Fruit fly (Drosophila melanogaster) whole organism, embryonic: ENCODE measurements around the gene Sgs5bis.
A peak's percentile ranks its signal among the peaks of the same experiment; 100 is the strongest.

Source experiments
- Atf-2 ChIP-seq: fragments of 200-800 bp; sonication (Bioruptor generic); optimal IDR thresholded peaks from 2 replicates; lab custom pipeline; 2016; ENCODE audit warnings: missing biosample characterization, missing genetic modification characterization
- Atf3 ChIP-seq: fragments of 200-800 bp; sonication (Bioruptor generic); optimal IDR thresholded peaks from 3 replicates; lab custom pipeline; 2016; ENCODE audit warnings: missing biosample characterization, missing genetic modification characterization
- BtbVII ChIP-seq: fragments of 200-800 bp; sonication (Bioruptor generic); optimal IDR thresholded peaks from 3 replicates; lab custom pipeline; 2017; ENCODE audit warnings: missing biosample characterization, mild to moderate bottlenecking, missing genetic modification characterization
- CG10431 ChIP-seq: fragments of 200-800 bp; sonication (Bioruptor generic); optimal IDR thresholded peaks from 3 replicates; lab custom pipeline; 2018; ENCODE audit warnings: missing biosample characterization, mild to moderate bottlenecking, missing genetic modification characterization
- CG10543 ChIP-seq: fragments of 200-800 bp; sonication (Bioruptor generic); optimal IDR thresholded peaks from 3 replicates; lab custom pipeline; 2017; ENCODE audit warnings: missing biosample characterization, mild to moderate bottlenecking, missing genetic modification characterization, moderate library complexity
- CG12659 ChIP-seq: fragments of 200-800 bp; sonication (Bioruptor generic); optimal IDR thresholded peaks from 3 replicates; lab custom pipeline; 2017; ENCODE audit warnings: mild to moderate bottlenecking, missing biosample characterization, missing genetic modification reagents, missing genetic modification characterization
- CG14710 ChIP-seq: fragments of 200-800 bp; sonication (Bioruptor generic); optimal IDR thresholded peaks from 3 replicates; lab custom pipeline; 2019; ENCODE audit warnings: missing biosample characterization, mild to moderate bottlenecking, missing genetic modification characterization, moderate library complexity
- CG15479 ChIP-seq: fragments of 200-800 bp; sonication (Bioruptor generic); optimal IDR thresholded peaks from 3 replicates; lab custom pipeline; 2019; ENCODE audit warnings: missing biosample characterization, mild to moderate bottlenecking, missing genetic modification characterization, moderate library complexity
- CG16815 ChIP-seq: fragments of 200-800 bp; sonication (Bioruptor generic); optimal IDR thresholded peaks from 3 replicates; lab custom pipeline; 2017; ENCODE audit warnings: missing biosample characterization, mild to moderate bottlenecking, missing genetic modification characterization
- CG1832 ChIP-seq: fragments of 200-800 bp; sonication (Bioruptor generic); optimal IDR thresholded peaks from 2 replicates; lab custom pipeline; 2017; ENCODE audit warnings: missing biosample characterization, mild to moderate bottlenecking, missing genetic modification characterization, inconsistent platforms
- CG2120 ChIP-seq: fragments of 200-800 bp; sonication (Bioruptor generic); optimal IDR thresholded peaks from 3 replicates; lab custom pipeline; 2016; ENCODE audit warnings: missing biosample characterization, missing genetic modification characterization
- CG3281 ChIP-seq: fragments of 200-800 bp; sonication (Bioruptor generic); optimal IDR thresholded peaks from 3 replicates; lab custom pipeline; 2017; ENCODE audit warnings: missing biosample characterization, mild to moderate bottlenecking, missing genetic modification characterization
- CG34422 ChIP-seq: fragments of 200-800 bp; sonication (Bioruptor generic); IDR thresholded peaks from 3 replicates; pipeline ENCODE4 v1.3.6; 2022; ENCODE audit warnings: missing biosample characterization, missing genetic modification characterization
- CG4854 ChIP-seq: fragments of 200-800 bp; sonication (Bioruptor generic); optimal IDR thresholded peaks from 2 replicates; lab custom pipeline; 2016; ENCODE audit warnings: missing biosample characterization, missing genetic modification characterization, inconsistent platforms
- CG5180 ChIP-seq: fragments of 200-800 bp; sonication (Bioruptor generic); optimal IDR thresholded peaks from 3 replicates; lab custom pipeline; 2017; ENCODE audit warnings: missing biosample characterization, missing genetic modification characterization, mild to moderate bottlenecking, moderate library complexity, missing genetic modification reagents
- CG6272 ChIP-seq: fragments of 200-800 bp; sonication (Bioruptor generic); IDR thresholded peaks from 2 replicates; pipeline ENCODE4 v1.3.6; 2022; ENCODE audit warnings: missing biosample characterization, missing genetic modification characterization
- CG9876 ChIP-seq: fragments of 200-800 bp; sonication (Bioruptor generic); optimal IDR thresholded peaks from 2 replicates; lab custom pipeline; 2016; ENCODE audit warnings: missing biosample characterization, missing genetic modification characterization
- Ets65A ChIP-seq: fragments of 200-800 bp; sonication (Bioruptor generic); peaks from one replicate; lab custom pipeline; 2016; ENCODE audit warnings: missing biosample characterization, missing genetic modification characterization
- H15 ChIP-seq: fragments of 200-800 bp; sonication (Bioruptor generic); IDR thresholded peaks from 3 replicates; pipeline ENCODE4 v1.3.6; 2022; ENCODE audit warnings: missing biosample characterization, missing genetic modification characterization
- H2.0 ChIP-seq: fragments of 200-800 bp; sonication (Bioruptor generic); IDR thresholded peaks from 2 replicates; pipeline ENCODE4 v1.3.6; 2022; ENCODE audit warnings: missing biosample characterization, missing genetic modification characterization
- Hmx ChIP-seq: fragments of 200-800 bp; sonication (Bioruptor generic); optimal IDR thresholded peaks from 2 replicates; lab custom pipeline; 2016; ENCODE audit warnings: missing biosample characterization, missing genetic modification characterization
- Jarid2 ChIP-seq: fragments of 200-800 bp; sonication (Bioruptor generic); optimal IDR thresholded peaks from 3 replicates; lab custom pipeline; 2017; ENCODE audit warnings: mild to moderate bottlenecking, missing biosample characterization, missing genetic modification reagents, missing genetic modification characterization
- Lhr ChIP-seq: fragments of 200-800 bp; sonication (Bioruptor generic); optimal IDR thresholded peaks from 3 replicates; lab custom pipeline; 2017; ENCODE audit warnings: mild to moderate bottlenecking, missing biosample characterization, missing genetic modification reagents, missing genetic modification characterization
- Meics ChIP-seq: fragments of 200-800 bp; sonication (Bioruptor generic); optimal IDR thresholded peaks from 2 replicates; lab custom pipeline; 2017; ENCODE audit warnings: missing biosample characterization, mild to moderate bottlenecking, missing genetic modification characterization
- Mrtf ChIP-seq: fragments of 200-800 bp; sonication (Bioruptor generic); IDR thresholded peaks from 3 replicates; pipeline ENCODE4 v1.3.6; 2022; ENCODE audit warnings: missing biosample characterization, missing genetic modification characterization
- Nf-YB ChIP-seq: fragments of 200-800 bp; sonication (Bioruptor generic); optimal IDR thresholded peaks from 3 replicates; lab custom pipeline; 2019; ENCODE audit warnings: missing biosample characterization, mild to moderate bottlenecking, missing genetic modification characterization, moderate library complexity
- Oaz ChIP-seq: fragments of 200-800 bp; sonication (Bioruptor generic); IDR thresholded peaks from 2 replicates; pipeline ENCODE4 v1.3.6; 2022; ENCODE audit warnings: missing biosample characterization, missing genetic modification characterization
- Opbp ChIP-seq: fragments of 200-800 bp; sonication (Bioruptor generic); IDR thresholded peaks from 3 replicates; pipeline ENCODE4 v1.3.6; 2022; ENCODE audit warnings: missing biosample characterization, missing genetic modification characterization; ENCODE audit not compliant: partially characterized antibody
- ac ChIP-seq: fragments of 200-800 bp; sonication (Bioruptor generic); optimal IDR thresholded peaks from 3 replicates; lab custom pipeline; 2017; ENCODE audit warnings: missing biosample characterization, mild to moderate bottlenecking, missing genetic modification characterization
- aop ChIP-seq: fragments of 200-800 bp; sonication (Bioruptor generic); IDR thresholded peaks from 2 replicates; pipeline ENCODE4 v1.3.6; 2022; ENCODE audit warnings: missing biosample characterization, missing genetic modification characterization
- ash1 ChIP-seq: fragments of 200-800 bp; sonication (Bioruptor generic); optimal IDR thresholded peaks from 2 replicates; lab custom pipeline; 2018; ENCODE audit warnings: missing biosample characterization, mild to moderate bottlenecking, missing genetic modification characterization
- bbx ChIP-seq: fragments of 200-800 bp; sonication (Bioruptor generic); IDR thresholded peaks from 2 replicates; pipeline ENCODE4 v1.3.6; 2022; ENCODE audit warnings: missing biosample characterization, missing genetic modification characterization; ENCODE audit not compliant: partially characterized antibody
- cato ChIP-seq: fragments of 200-800 bp; sonication (Bioruptor generic); optimal IDR thresholded peaks from 2 replicates; lab custom pipeline; 2016; ENCODE audit warnings: missing biosample characterization, missing genetic modification characterization, borderline replicate concordance
- chinmo ChIP-seq: fragments of 200-800 bp; sonication (Bioruptor generic); IDR thresholded peaks from 4 replicates; pipeline ENCODE4 v1.3.6; 2022; ENCODE audit warnings: missing biosample characterization, missing genetic modification characterization; ENCODE audit not compliant: partially characterized antibody
- chm ChIP-seq: fragments of 200-800 bp; sonication (Bioruptor generic); IDR thresholded peaks from 2 replicates; pipeline ENCODE4 v1.3.6; 2022; ENCODE audit warnings: missing biosample characterization, missing genetic modification characterization
- crc ChIP-seq: fragments of 200-800 bp; sonication (Bioruptor generic); optimal IDR thresholded peaks from 2 replicates; lab custom pipeline; 2016; ENCODE audit warnings: missing biosample characterization, missing genetic modification characterization
- en ChIP-seq: fragments of 200-800 bp; sonication (Bioruptor generic); optimal IDR thresholded peaks from 2 replicates; lab custom pipeline; 2016; ENCODE audit warnings: missing biosample characterization, missing genetic modification characterization
- esg ChIP-seq: fragments of 200-800 bp; sonication (Bioruptor generic); conservative IDR thresholded peaks from 2 replicates; pipeline ENCODE4 v1.3.6; 2022; ENCODE audit warnings: missing biosample characterization, missing genetic modification characterization
- eve ChIP-seq, 2 experiments: fragments of >200 bp; optimal IDR thresholded peaks; 2 replicates each; lab custom pipeline; 2017; ENCODE audit warnings: missing biosample characterization in 2 of 2, missing genetic modification characterization in 2 of 2
- gsb-n ChIP-seq: fragments of 200-800 bp; sonication (Bioruptor generic); optimal IDR thresholded peaks from 3 replicates; lab custom pipeline; 2018; ENCODE audit warnings: missing biosample characterization, mild to moderate bottlenecking, missing genetic modification characterization
- hth ChIP-seq: fragments of >200 bp; optimal IDR thresholded peaks from 2 replicates; lab custom pipeline; 2017; ENCODE audit warnings: inconsistent platforms
- jigr1 ChIP-seq: fragments of 200-800 bp; sonication (Bioruptor generic); IDR thresholded peaks from 3 replicates; pipeline ENCODE4 v1.3.6; 2022; ENCODE audit warnings: missing biosample characterization, missing genetic modification characterization
- kah ChIP-seq: fragments of 200-800 bp; sonication (Bioruptor generic); optimal IDR thresholded peaks from 2 replicates; lab custom pipeline; 2018; ENCODE audit warnings: missing biosample characterization, mild to moderate bottlenecking, missing genetic modification characterization
- maf-S ChIP-seq: fragments of 200-800 bp; sonication (Bioruptor generic); optimal IDR thresholded peaks from 2 replicates; lab custom pipeline; 2016; ENCODE audit warnings: missing biosample characterization, missing genetic modification characterization
- otp ChIP-seq: fragments of 200-800 bp; sonication (Bioruptor generic); IDR thresholded peaks from 3 replicates; pipeline ENCODE4, ENCODE4 v1.3.6; 2022; ENCODE audit warnings: missing biosample characterization, missing genetic modification characterization
- prd ChIP-seq, 3 experiments: fragments of >200 bp in 2 of 3; fragments of 200-800 bp in 1 of 3; sonication (Bioruptor generic) in 1 of 3; optimal IDR thresholded peaks in 2 of 3; IDR thresholded peaks in 1 of 3; 2 replicates in 2 of 3; 3 replicates in 1 of 3; pipeline versions ENCODE4 v1.3.6 to Lab custom; 2017 to 2022; ENCODE audit warnings: missing biosample characterization in 1 of 3, missing genetic modification characterization in 1 of 3
- sqz ChIP-seq: fragments of 200-800 bp; sonication (Bioruptor generic); optimal IDR thresholded peaks from 3 replicates; lab custom pipeline; 2018; ENCODE audit warnings: missing biosample characterization, mild to moderate bottlenecking, missing genetic modification characterization
- tin ChIP-seq: fragments of 200-800 bp; sonication (Bioruptor generic); optimal IDR thresholded peaks from 3 replicates; lab custom pipeline; 2016; ENCODE audit warnings: missing biosample characterization, missing genetic modification characterization
- tio ChIP-seq: fragments of 200-800 bp; sonication (Bioruptor generic); optimal IDR thresholded peaks from 2 replicates; lab custom pipeline; 2017; ENCODE audit warnings: missing biosample characterization, missing genetic modification characterization, inconsistent platforms
- tx ChIP-seq: fragments of 200-800 bp; sonication (Bioruptor generic); optimal IDR thresholded peaks from 2 replicates; lab custom pipeline; 2016; ENCODE audit warnings: missing biosample characterization, missing genetic modification characterization
- vfl ChIP-seq: fragments of 200-800 bp; sonication (Bioruptor generic); optimal IDR thresholded peaks from 2 replicates; lab custom pipeline; 2016; ENCODE audit warnings: missing biosample characterization, missing genetic modification characterization

Sgs5bis gene

dm6 chr3R:17619726-17620282 is 25.6 kb downstream of the Sgs5bis start (continued):
- TF ChIP-seq CG1832 (GFP tag; lab: Kevin White, UChicago) (no peak), Opbp (peak; percentile 91), Meics (GFP tag; lab: Kevin White, UChicago) (no peak), Nf-YB (GFP tag; lab: Kevin White, UChicago) (no peak), CG3281 (peak; percentile 18), jigr1 (GFP tag; lab: Robert Waterston, UW) (no peak), CG4854 (GFP tag; lab: Kevin White, UChicago) (no peak), CG2120 (no peak), esg (GFP tag; lab: Robert Waterston, UW) (no peak), CG6272 (GFP tag; lab: Robert Waterston, UW) (no peak), Atf3 (GFP tag; lab: Kevin White, UChicago) (no peak), H15 (GFP tag; lab: Robert Waterston, UW) (no peak), vfl (GFP tag; lab: Kevin White, UChicago) (no peak), gsb-n (tag; lab: Kevin White, UChicago) (peak; percentile 8), tio (GFP tag; lab: Kevin White, UChicago) (no peak), Atf-2 (GFP tag; lab: Kevin White, UChicago) (no peak), otp (no peak), tx (GFP tag; lab: Kevin White, UChicago) (no peak), CG14710 (tag; lab: Kevin White, UChicago) (no peak), aop (GFP tag; lab: Robert Waterston, UW) (no peak), sqz (GFP tag; lab: Kevin White, UChicago) (peak; percentile 48), chinmo (GFP tag; lab: Robert Waterston, UW) (peak; percentile 56; the same call in 1 of the 4 replicates), Hmx (GFP tag; lab: Kevin White, UChicago) (no peak), Jarid2 (no peak), ash1 (no peak), prd (optimal IDR thresholded peaks at IDR 0.05; lab: Kevin White, UChicago) (no peak), prd (GFP tag; IDR thresholded peaks at IDR 0.05; lab: Robert Waterston, UW) (no peak), CG10431 (no peak), Ets65A (GFP tag; lab: Kevin White, UChicago) (no peak), Mrtf (no peak), maf-S (no peak), cato (GFP tag; lab: Kevin White, UChicago) (no peak), CG16815 (GFP tag; lab: Kevin White, UChicago) (no peak), CG10543 (GFP tag; lab: Kevin White, UChicago) (no peak), bbx (GFP tag; lab: Robert Waterston, UW) (peak; percentile 91), kah (GFP tag; lab: Kevin White, UChicago) (peak; percentile 32), CG15479 (no peak), crc (GFP tag; lab: Kevin White, UChicago) (no peak), BtbVII (no peak), eve (GFP tag; optimal IDR thresholded peaks at IDR 0.05; lab: Kevin White, UChicago) (peak in 1 of 2 experiments; percentile 17), CG5180 (GFP tag; lab: Kevin White, UChicago) (no peak), hth (lab: Kevin White, UChicago) (no peak), Oaz (GFP tag; lab: Robert Waterston, UW) (no peak), en (GFP tag; lab: Kevin White, UChicago) (no peak), tin (no peak), CG9876 (GFP tag; lab: Kevin White, UChicago) (no peak), CG12659 (GFP tag; lab: Kevin White, UChicago) (no peak), chm (GFP tag; lab: Robert Waterston, UW) (no peak), ac (GFP tag; lab: Kevin White, UChicago) (no peak), Lhr (no peak), CG34422 (GFP tag; lab: Robert Waterston, UW) (no peak), H2.0 (GFP tag; lab: Robert Waterston, UW) (no peak)
